Worm (Caenorhabditis elegans) whole organism, young adult: ENCODE results near the gene K05F1.10.

Experiments used
- B0019.2 ChIP-seq: fragments of 200-800 bp; sonication (Bioruptor generic); conservative IDR thresholded peaks from 2 replicates; pipeline ENCODE4 v1.3.6; 2022; ENCODE audit warnings: missing genetic modification reagents, missing genetic modification characterization, missing compliant biosample characterization
- B0261.1 ChIP-seq: sonication (generic microtip); optimal IDR thresholded peaks from 2 replicates; lab custom pipeline; 2016; ENCODE audit warnings: mild to moderate bottlenecking, missing genetic modification characterization, moderate library complexity, missing compliant biosample characterization
- F55B11.4 ChIP-seq: sonication (generic microtip); optimal IDR thresholded peaks from 2 replicates; lab custom pipeline; 2016; ENCODE audit warnings: missing compliant biosample characterization, missing genetic modification characterization, borderline replicate concordance; ENCODE audit not compliant: insufficient read depth
- F57C9.4 ChIP-seq: sonication (generic microtip); optimal IDR thresholded peaks from 2 replicates; lab custom pipeline; 2017; ENCODE audit warnings: mild to moderate bottlenecking, missing genetic modification characterization, missing compliant biosample characterization
- K11D2.4 ChIP-seq: fragments of 200-800 bp; sonication (Bioruptor generic); IDR thresholded peaks from 2 replicates; pipeline ENCODE4 v1.3.6; 2022; ENCODE audit warnings: missing genetic modification reagents, missing genetic modification characterization, missing compliant biosample characterization
- Y53G8AR.9 ChIP-seq: fragments of 200-800 bp; sonication (Bioruptor generic); conservative IDR thresholded peaks from 2 replicates; pipeline ENCODE4 v1.3.6; 2022; ENCODE audit warnings: missing genetic modification reagents, missing genetic modification characterization, missing compliant biosample characterization
- Y56A3A.18 ChIP-seq: fragments of 200-800 bp; sonication (Bioruptor generic); IDR thresholded peaks from 2 replicates; pipeline ENCODE4 v1.3.6; 2022; ENCODE audit warnings: missing genetic modification reagents, missing genetic modification characterization, missing compliant biosample characterization
- Y79H2A.3 ChIP-seq: fragments of 200-800 bp; sonication (Bioruptor generic); conservative IDR thresholded peaks from 2 replicates; pipeline ENCODE4 v1.3.6; 2022; ENCODE audit warnings: missing genetic modification reagents, missing genetic modification characterization, missing compliant biosample characterization
- Y95B8A.8 ChIP-seq: fragments of 200-800 bp; sonication (Bioruptor generic); IDR thresholded peaks from 2 replicates; pipeline ENCODE4 v1.3.6; 2022; ENCODE audit warnings: missing genetic modification reagents, missing genetic modification characterization, missing compliant biosample characterization
- ZK185.1 ChIP-seq: sonication (generic microtip); optimal IDR thresholded peaks from 2 replicates; lab custom pipeline; 2016; ENCODE audit warnings: mild to moderate bottlenecking, missing genetic modification characterization, missing compliant biosample characterization; ENCODE audit not compliant: poor library complexity, severe bottlenecking
- akir-1 ChIP-seq: fragments of 200-800 bp; sonication (Bioruptor generic); optimal IDR thresholded peaks from 2 replicates; lab custom pipeline; 2018; ENCODE audit warnings: mild to moderate bottlenecking, missing genetic modification characterization, moderate library complexity, missing compliant biosample characterization
- aptf-2 ChIP-seq: fragments of 200-800 bp; sonication (Bioruptor generic); conservative IDR thresholded peaks from 2 replicates; pipeline ENCODE4 v1.3.6; 2022; ENCODE audit warnings: missing genetic modification reagents, missing genetic modification characterization, missing compliant biosample characterization
- aptf-3 ChIP-seq: fragments of 200-800 bp; sonication (Bioruptor generic); IDR thresholded peaks from 2 replicates; pipeline ENCODE4 v1.3.6; 2022; ENCODE audit warnings: missing genetic modification characterization, missing compliant biosample characterization
- athp-1 ChIP-seq: sonication (generic microtip); optimal IDR thresholded peaks from 2 replicates; lab custom pipeline; 2017; ENCODE audit warnings: mild to moderate bottlenecking, missing genetic modification characterization, missing compliant biosample characterization
- cebp-2 ChIP-seq: fragments of 200-800 bp; sonication (Bioruptor generic); IDR thresholded peaks from 2 replicates; pipeline ENCODE4 v1.3.6; 2022; ENCODE audit warnings: missing genetic modification characterization, missing compliant biosample characterization
- ceh-27 ChIP-seq: fragments of 200-800 bp; sonication (Bioruptor generic); optimal IDR thresholded peaks from 2 replicates; lab custom pipeline; 2018; ENCODE audit warnings: mild to moderate bottlenecking, missing genetic modification characterization, moderate library complexity, missing compliant biosample characterization
- ceh-40 ChIP-seq: fragments of 200-800 bp; sonication (Bioruptor generic); IDR thresholded peaks from 2 replicates; pipeline ENCODE4 v1.3.6; 2022; ENCODE audit warnings: missing genetic modification characterization, missing compliant biosample characterization
- ceh-91 ChIP-seq: fragments of 200-800 bp; sonication (Bioruptor generic); IDR thresholded peaks from 2 replicates; pipeline ENCODE4 v1.3.6; 2022; ENCODE audit warnings: missing genetic modification reagents, missing genetic modification characterization, missing compliant biosample characterization
- chd-7 ChIP-seq: sonication (generic microtip); optimal IDR thresholded peaks from 2 replicates; lab custom pipeline; 2016; ENCODE audit warnings: mild to moderate bottlenecking, missing genetic modification characterization, moderate library complexity, missing compliant biosample characterization
- hlh-12 ChIP-seq: sonication (generic microtip); optimal IDR thresholded peaks from 2 replicates; lab custom pipeline; 2016; ENCODE audit warnings: missing genetic modification characterization, missing compliant biosample characterization
- hmg-1.2 ChIP-seq: fragments of 200-800 bp; sonication (Bioruptor generic); IDR thresholded peaks from 2 replicates; pipeline ENCODE4 v1.3.6; 2022; ENCODE audit warnings: missing genetic modification reagents, missing genetic modification characterization, missing compliant biosample characterization
- lin-26 ChIP-seq: fragments of 200-800 bp; sonication (Bioruptor generic); IDR thresholded peaks from 2 replicates; pipeline ENCODE4 v1.3.6; 2022; ENCODE audit warnings: missing genetic modification reagents, missing genetic modification characterization, missing compliant biosample characterization
- lin-40 ChIP-seq: sonication (generic microtip); optimal IDR thresholded peaks from 2 replicates; lab custom pipeline; 2016; ENCODE audit warnings: missing genetic modification characterization, mild to moderate bottlenecking, missing compliant biosample characterization, missing genotype, missing genetic modification reagents
- lin-54 ChIP-seq: fragments of 200-800 bp; sonication (Bioruptor generic); optimal IDR thresholded peaks from 2 replicates; lab custom pipeline; 2018; ENCODE audit warnings: mild to moderate bottlenecking, missing genetic modification characterization, missing compliant biosample characterization
- lsl-1 ChIP-seq: fragments of 200-800 bp; sonication (Bioruptor generic); optimal IDR thresholded peaks from 2 replicates; lab custom pipeline; 2018; ENCODE audit warnings: mild to moderate bottlenecking, missing genetic modification characterization, moderate library complexity, missing compliant biosample characterization
- madf-3 ChIP-seq: fragments of 200-800 bp; sonication (Bioruptor generic); IDR thresholded peaks from 2 replicates; pipeline ENCODE4 v1.3.6; 2022; ENCODE audit warnings: missing genetic modification reagents, missing genetic modification characterization, missing compliant biosample characterization
- mxl-1 ChIP-seq: sonication (generic microtip); optimal IDR thresholded peaks from 2 replicates; lab custom pipeline; 2016; ENCODE audit warnings: missing genetic modification characterization, missing compliant biosample characterization
- nhr-179 ChIP-seq: sonication (generic microtip); optimal IDR thresholded peaks from 2 replicates; lab custom pipeline; 2016; ENCODE audit warnings: mild to moderate bottlenecking, missing genetic modification characterization, missing compliant biosample characterization
- nhr-27 ChIP-seq: fragments of 200-800 bp; sonication (Bioruptor generic); optimal IDR thresholded peaks from 2 replicates; lab custom pipeline; 2018; ENCODE audit warnings: mild to moderate bottlenecking, missing genetic modification characterization, moderate library complexity, missing compliant biosample characterization
- rcor-1 ChIP-seq: fragments of 200-800 bp; sonication (Bioruptor generic); IDR thresholded peaks from 2 replicates; pipeline ENCODE4 v1.3.6; 2022; ENCODE audit warnings: missing genetic modification reagents, missing genetic modification characterization, missing compliant biosample characterization
- sdz-38 ChIP-seq: sonication (generic microtip); optimal IDR thresholded peaks from 2 replicates; lab custom pipeline; 2016; ENCODE audit warnings: missing genotype, missing genetic modification characterization, missing compliant biosample characterization
- snpc-1.3 ChIP-seq: sonication (generic microtip); optimal IDR thresholded peaks from 2 replicates; lab custom pipeline; 2017; ENCODE audit warnings: missing genetic modification characterization, mild to moderate bottlenecking, missing compliant biosample characterization, antibody characterized with exemption, moderate library complexity, missing genotype, missing genetic modification reagents; ENCODE audit not compliant: insufficient read depth
- sptf-2 ChIP-seq: fragments of 200-800 bp; sonication (Bioruptor generic); optimal IDR thresholded peaks from 2 replicates; lab custom pipeline; 2018; ENCODE audit warnings: mild to moderate bottlenecking, missing genetic modification characterization, missing compliant biosample characterization
- tbx-9 ChIP-seq: sonication (generic microtip); optimal IDR thresholded peaks from 2 replicates; lab custom pipeline; 2016; ENCODE audit warnings: borderline replicate concordance, missing genetic modification characterization, inconsistent platforms, missing compliant biosample characterization
- unc-62 ChIP-seq: fragments of 150-350 bp; optimal IDR thresholded peaks from 2 replicates; lab custom pipeline; 2014; ENCODE audit warnings: missing biosample characterization, missing genetic modification reagents, missing genetic modification characterization
- zfh-2 ChIP-seq: fragments of 200-800 bp; sonication (Bioruptor generic); conservative IDR thresholded peaks from 2 replicates; pipeline ENCODE4 v1.3.6; 2022; ENCODE audit warnings: missing genetic modification reagents, missing genetic modification characterization, missing compliant biosample characterization
- ztf-18 ChIP-seq: sonication (generic microtip); optimal IDR thresholded peaks from 2 replicates; lab custom pipeline; 2016; ENCODE audit warnings: missing genotype, mild to moderate bottlenecking, missing genetic modification characterization, missing compliant biosample characterization
- ztf-3 ChIP-seq: fragments of 200-800 bp; sonication (Bioruptor generic); optimal IDR thresholded peaks from 2 replicates; lab custom pipeline; 2018; ENCODE audit warnings: mild to moderate bottlenecking, missing genetic modification characterization, missing compliant biosample characterization

The K05F1.10 gene

DNA sequence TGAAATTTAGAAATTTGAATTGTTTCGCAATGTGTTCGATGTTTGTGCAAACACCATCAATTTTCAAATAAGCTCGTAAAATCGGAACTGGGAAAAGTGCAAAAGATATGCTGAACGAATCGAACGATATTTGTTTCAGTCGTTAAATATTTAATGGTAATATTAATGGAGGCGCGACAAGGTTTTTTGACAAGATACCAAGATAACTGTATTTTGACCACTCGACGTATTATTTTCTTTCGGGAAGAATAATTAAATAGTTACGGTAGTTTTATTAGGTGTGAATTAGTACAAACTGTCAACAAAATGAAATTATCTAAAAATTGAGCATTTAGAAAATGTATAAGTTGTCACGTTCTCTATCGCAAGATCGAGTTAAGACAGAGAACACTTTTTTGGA, 985 bp downstream of the K05F1.10 start:
- TF ChIP-seq F55B11.4 (tag; lab: Kevin White, UChicago) (no peak), B0261.1 (no peak), ZK185.1 (tag; lab: Kevin White, UChicago) (no peak), zfh-2 (GFP tag; lab: Robert Waterston, UW) (no peak), aptf-3 (GFP tag; lab: Robert Waterston, UW) (no peak), ztf-18 (no peak), aptf-2 (no peak), K11D2.4 (GFP tag; lab: Robert Waterston, UW) (no peak)

DNA sequence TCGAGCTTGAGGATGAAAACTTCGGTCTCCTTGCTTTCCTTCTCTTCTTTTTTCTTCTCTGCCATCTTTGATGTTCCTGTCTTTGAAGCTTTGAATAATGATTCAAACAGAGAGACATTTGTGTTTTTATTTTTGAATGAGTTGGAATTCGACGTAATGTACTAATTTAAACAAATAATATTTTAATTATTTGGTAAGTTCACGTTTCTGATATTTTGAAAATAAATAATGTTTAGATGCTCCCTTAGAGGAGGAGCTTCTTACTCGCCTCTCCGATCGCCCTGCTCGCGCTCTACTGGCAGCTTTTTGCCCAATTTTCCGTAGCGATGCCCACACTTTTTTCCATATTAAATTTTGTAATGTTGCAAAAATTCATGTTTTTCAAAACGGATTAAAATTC, 4.2 kb downstream of the K05F1.10 start, which contains the start of the genes K05F1.9 and K05F1.1:
TSS of gene K05F1.9 (minus strand) at position 101 of the 400 bp plus-strand sequence.
TSS of gene K05F1.1 (plus strand) at position 308 of the 400 bp plus-strand sequence.
- TF ChIP-seq nhr-27 (no peak), madf-3 (GFP tag; lab: Robert Waterston, UW) (no peak), aptf-3 (GFP tag; lab: Robert Waterston, UW) (no peak), ceh-40 (no peak), lin-40 (tag; lab: Kevin White, UChicago) (no peak), sptf-2 (GFP tag; lab: Kevin White, UChicago) (no peak), akir-1 (no peak), rcor-1 (GFP tag; lab: Robert Waterston, UW) (no peak)

DNA sequence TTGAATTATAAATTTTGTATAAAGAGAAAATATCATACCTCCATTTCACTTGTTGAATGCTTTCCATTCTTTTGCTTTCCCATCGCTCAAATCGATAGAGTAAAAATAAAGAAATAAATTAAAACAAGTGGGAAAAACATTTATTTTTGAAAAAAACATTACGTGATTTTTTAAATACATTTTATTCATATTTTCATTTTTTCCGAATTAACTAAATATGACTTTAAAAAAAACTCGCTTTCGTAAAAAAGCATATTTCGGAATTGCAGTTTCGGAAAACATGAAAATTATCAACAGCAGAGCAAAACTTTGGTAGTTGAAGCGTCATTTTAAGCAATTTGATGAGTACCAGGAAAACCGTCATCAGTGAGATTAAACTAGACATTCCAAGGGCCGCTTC, 5.7 kb downstream of the K05F1.10 start, which contains the start of gene K05F1.8:
TSS of gene K05F1.8 (minus strand) at position 101 of the 400 bp plus-strand sequence.
- TF ChIP-seq sdz-38 (tag; lab: Kevin White, UChicago) (no peak), lsl-1 (GFP tag; lab: Kevin White, UChicago) (no peak), cebp-2 (GFP tag; lab: Robert Waterston, UW) (no peak), B0019.2 (GFP tag; lab: Robert Waterston, UW) (no peak), nhr-179 (tag; lab: Kevin White, UChicago) (no peak), ceh-27 (GFP tag; lab: Kevin White, UChicago) (no peak), Y79H2A.3 (no peak), athp-1 (tag; lab: Kevin White, UChicago) (no peak)
- TF ChIP-seq, all 124 proteins: peak for 0

DNA sequence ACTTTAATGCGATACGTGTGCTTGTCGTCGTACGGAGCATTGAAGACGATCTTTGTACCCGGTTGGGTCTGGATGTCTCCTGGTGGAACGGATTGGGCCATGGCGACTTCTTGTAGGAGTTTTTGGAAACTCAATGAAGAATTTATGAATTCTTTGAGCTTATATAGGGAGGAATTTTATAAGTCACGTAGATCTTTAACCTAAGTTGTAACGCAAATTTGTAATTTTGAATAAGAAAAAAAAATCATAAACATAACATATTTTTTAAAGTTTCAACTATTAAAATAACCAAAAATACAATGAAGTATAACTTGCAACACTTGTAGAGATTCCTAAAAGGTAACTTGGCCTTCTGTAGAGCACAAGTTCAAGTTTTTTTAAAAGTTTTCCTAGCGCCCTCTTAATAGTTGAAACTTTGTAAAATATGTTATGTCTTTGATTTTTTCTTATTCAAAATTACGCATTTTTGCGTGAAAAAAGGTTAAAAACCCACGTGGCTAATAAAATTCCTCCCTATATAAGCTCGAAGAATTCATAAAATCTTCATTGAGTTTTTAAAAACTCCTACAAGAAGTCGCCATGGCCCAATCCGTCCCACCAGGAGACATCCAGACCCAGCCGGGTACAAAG, 7.8 kb downstream of the K05F1.10 start, which contains the start of the genes msp-63 and msp-142:
TSS of gene msp-63 (minus strand) at position 101 of the 630 bp plus-strand sequence.
TSS of gene msp-142 (plus strand) at position 580 of the 630 bp plus-strand sequence.
- TF ChIP-seq ceh-40 = no peak
- TF ChIP-seq Y53G8AR.9 (GFP tag; lab: Robert Waterston, UW) = no peak
- TF ChIP-seq, all 124 proteins: peak for 0

DNA sequence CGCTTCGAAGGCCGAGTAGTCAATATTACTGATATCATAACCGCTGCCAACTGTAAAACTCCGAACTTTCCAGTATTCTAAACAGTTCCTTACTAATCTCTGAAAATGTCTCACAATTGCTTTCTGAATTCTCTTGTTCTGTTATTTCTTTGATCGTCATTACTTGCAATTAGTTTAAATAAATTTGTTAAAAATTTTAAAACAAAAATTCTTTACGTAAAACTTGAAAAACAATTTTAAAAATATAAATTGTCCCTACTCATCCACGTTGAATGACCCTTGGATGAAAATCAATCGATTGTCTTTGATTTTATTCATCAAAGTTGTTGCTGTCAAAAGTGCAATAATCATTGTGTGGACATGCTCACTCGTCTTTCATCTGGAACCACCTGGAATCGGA, 11.1 kb downstream of the K05F1.10 start, which contains the start of gene acdh-8:
TSS of gene acdh-8 (plus strand) at position 301 of the 400 bp plus-strand sequence.
- no peak for TF ChIP-seq hmg-1.2 (GFP tag; lab: Robert Waterston, UW)
- TF ChIP-seq ceh-91 (GFP tag; lab: Robert Waterston, UW) = no peak
- TF ChIP-seq snpc-1.3 (tag; lab: Kevin White, UChicago) = no peak
- TF ChIP-seq Y56A3A.18 (GFP tag; lab: Robert Waterston, UW) = no peak
- no peak for TF ChIP-seq lin-54
- TF ChIP-seq Y95B8A.8 (GFP tag; lab: Robert Waterston, UW) = no peak
- TF ChIP-seq hlh-12 (tag; lab: Kevin White, UChicago) = no peak
- no peak for TF ChIP-seq mxl-1 (tag; lab: Kevin White, UChicago)
- TF ChIP-seq B0019.2 (GFP tag; lab: Robert Waterston, UW) = no peak
- TF ChIP-seq lin-26 (GFP tag; lab: Robert Waterston, UW) = no peak
- no peak for TF ChIP-seq chd-7 (tag; lab: Kevin White, UChicago)
- no peak for TF ChIP-seq unc-62 (GFP tag; lab: Kevin White, UChicago)
- no peak for TF ChIP-seq ztf-3 (GFP tag; lab: Kevin White, UChicago)
- TF ChIP-seq tbx-9 (tag; lab: Kevin White, UChicago) = no peak
- TF ChIP-seq F57C9.4 (tag; lab: Kevin White, UChicago) = no peak
